Worm (Caenorhabditis elegans): ENCODE results near the gene tald-1.

- TF ChIP-seq mdl-1 (tag; optimal IDR thresholded peaks at IDR 0.05): no peak
- TF ChIP-seq nhr-28 (tag; optimal IDR thresholded peaks at IDR 0.05): no peak
- no peak for TF ChIP-seq ZK546.5 (tag; optimal IDR thresholded peaks at IDR 0.05)
- no peak for TF ChIP-seq nhr-76 (tag; optimal IDR thresholded peaks at IDR 0.05)
- TF ChIP-seq ceh-9 (tag; optimal IDR thresholded peaks at IDR 0.05): no peak
- peak; percentile 15 for TF ChIP-seq ama-1 (optimal IDR thresholded peaks at IDR 0.05)
- no peak for TF ChIP-seq egl-27 (tag; optimal IDR thresholded peaks at IDR 0.05)
- TF ChIP-seq daf-12 (tag; optimal IDR thresholded peaks at IDR 0.05): no peak
Observed at ce11 chrIV:4408714-4409113, 22.3 kb downstream of the tald-1 start.

All from whole organism, L3 larva.